Fruit fly (Drosophila melanogaster): Measurements from ENCODE around the gene CG7824.

CG7824 gene

DNA sequence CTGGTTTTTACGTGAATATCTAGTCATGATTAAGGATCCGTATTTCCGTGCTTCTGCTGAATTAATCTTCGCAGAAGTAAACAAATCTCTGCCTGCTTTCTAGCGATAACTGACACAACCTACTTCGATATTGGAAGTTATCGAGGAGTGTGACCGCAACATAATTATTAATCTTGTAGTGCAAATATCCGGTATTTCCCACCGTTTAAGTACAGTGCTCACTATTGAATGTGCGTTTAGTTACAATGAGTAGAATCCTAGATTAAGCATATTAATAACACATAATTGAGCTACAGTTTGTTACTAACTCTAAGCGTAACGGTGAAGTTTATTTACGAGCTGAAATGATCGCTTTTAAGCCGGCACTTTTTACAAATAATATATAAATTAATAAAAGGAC lies 1.0 kb upstream of the CG7824 start (continued):
- no peak for TF ChIP-seq klu (GFP tag; IDR thresholded peaks at IDR 0.05)
- no peak for TF ChIP-seq Atf3 (GFP tag; optimal IDR thresholded peaks at IDR 0.05)
- no peak for TF ChIP-seq Atf-2 (GFP tag; optimal IDR thresholded peaks at IDR 0.05)
- peak; percentile 37 for TF ChIP-seq az2 (GFP tag; optimal IDR thresholded peaks at IDR 0.05)
- peak; percentile 21; the same call in 1 of the 2 replicates for TF ChIP-seq CG11247 (GFP tag; IDR thresholded peaks at IDR 0.05)
- TF ChIP-seq CG7372 (GFP tag; IDR thresholded peaks at IDR 0.05), result peak; percentile 54; the same call in 1 of the 2 replicates
- TF ChIP-seq CG17802 (tag; optimal IDR thresholded peaks at IDR 0.05), result peak; percentile 11
- TF ChIP-seq CG9876 (GFP tag; optimal IDR thresholded peaks at IDR 0.05), result no peak
- no peak for TF ChIP-seq eve (GFP tag; optimal IDR thresholded peaks at IDR 0.05)
- TF ChIP-seq CG10147 (GFP tag; optimal IDR thresholded peaks at IDR 0.05), result peak; percentile 40
- no peak for TF ChIP-seq CG10462 (GFP tag; optimal IDR thresholded peaks at IDR 0.05)
- peak; percentile 72 for TF ChIP-seq pzg (GFP tag; optimal IDR thresholded peaks at IDR 0.05)
- no peak for TF ChIP-seq CG12236 (GFP tag; optimal IDR thresholded peaks at IDR 0.05)
- TF ChIP-seq Drgx (GFP tag; IDR thresholded peaks at IDR 0.05), result 0 out of 2 replicates have a peak, but pooled peaks have one; percentile 30
- TF ChIP-seq CG6765 (GFP tag; optimal IDR thresholded peaks at IDR 0.05), result no peak
- TF ChIP-seq lab (GFP tag; optimal IDR thresholded peaks at IDR 0.05), result no peak
- TF ChIP-seq Pdp1 (GFP tag; optimal IDR thresholded peaks at IDR 0.05), result peak in 1 of 2 experiments; percentile 54
- no peak for TF ChIP-seq CG6683 (GFP tag; optimal IDR thresholded peaks at IDR 0.05)
- TF ChIP-seq vfl (GFP tag; optimal IDR thresholded peaks at IDR 0.05), result peak; percentile 18
- TF ChIP-seq pb (GFP tag; optimal IDR thresholded peaks at IDR 0.05), result no peak
- TF ChIP-seq CG9932 (GFP tag; IDR thresholded peaks at IDR 0.05), result peak; percentile 59
- TF ChIP-seq sna (GFP tag; IDR thresholded peaks at IDR 0.05; ENCODE audit: partially characterized antibody), result 0 out of 2 replicates have a peak, but pooled peaks have one; percentile 49
- TF ChIP-seq CG18262 (tag; optimal IDR thresholded peaks at IDR 0.05), result peak; percentile 32
- TF ChIP-seq Abd-B (GFP tag; optimal IDR thresholded peaks at IDR 0.05), result no peak
- TF ChIP-seq dmrt99B (tag; optimal IDR thresholded peaks at IDR 0.05), result no peak
- TF ChIP-seq pfk (GFP tag; optimal IDR thresholded peaks at IDR 0.05), result no peak
- TF ChIP-seq BtbVII (GFP tag; optimal IDR thresholded peaks at IDR 0.05), result peak; percentile 45
- peak; percentile 67 for TF ChIP-seq lilli (GFP tag; optimal IDR thresholded peaks at IDR 0.05)
- peak; percentile 8 for TF ChIP-seq Six4 (GFP tag; optimal IDR thresholded peaks at IDR 0.05)
- TF ChIP-seq PHDP (tag; optimal IDR thresholded peaks at IDR 0.05), result peak; percentile 54
- TF ChIP-seq CG4707 (GFP tag; optimal IDR thresholded peaks at IDR 0.05), result peak; percentile 55
- no peak for TF ChIP-seq CG14667 (GFP tag; IDR thresholded peaks at IDR 0.05)
- peak; percentile 23 for TF ChIP-seq CG4617 (GFP tag; optimal IDR thresholded peaks at IDR 0.05; ENCODE audit: borderline replicate concordance)
- peak; percentile 3 for TF ChIP-seq CG9727 (GFP tag; optimal IDR thresholded peaks at IDR 0.05)
- TF ChIP-seq ab (GFP tag; optimal IDR thresholded peaks at IDR 0.05), result no peak
- peak; percentile 28 for TF ChIP-seq CG1233 (GFP tag; optimal IDR thresholded peaks at IDR 0.05)
- TF ChIP-seq CG11723 (GFP tag; optimal IDR thresholded peaks at IDR 0.05), result no peak
- no peak for TF ChIP-seq Nf-YB (GFP tag; optimal IDR thresholded peaks at IDR 0.05)
- TF ChIP-seq CG17912 (GFP tag; optimal IDR thresholded peaks at IDR 0.05), result peak; percentile 55
- no peak for TF ChIP-seq sima (GFP tag; optimal IDR thresholded peaks at IDR 0.05)
- TF ChIP-seq CG1603 (tag; optimal IDR thresholded peaks at IDR 0.05), result peak; percentile 74
- peak; percentile 61 for TF ChIP-seq NfI (GFP tag; optimal IDR thresholded peaks at IDR 0.05)
- TF ChIP-seq Spps (tag; optimal IDR thresholded peaks at IDR 0.05), result peak; percentile 5
- TF ChIP-seq CG8478 (optimal IDR thresholded peaks at IDR 0.05), result no peak
- TF ChIP-seq CG13424 (tag; optimal IDR thresholded peaks at IDR 0.05), result peak; percentile 50
- TF ChIP-seq ci (GFP tag; IDR thresholded peaks at IDR 0.05), result peak; percentile 57; the same call in 1 of the 3 replicates
- TF ChIP-seq CG3838 (GFP tag; optimal IDR thresholded peaks at IDR 0.05), result no peak
- TF ChIP-seq sqz (GFP tag; optimal IDR thresholded peaks at IDR 0.05), result no peak
- TF ChIP-seq Stat92E (GFP tag; optimal IDR thresholded peaks at IDR 0.05), result peak in 1 of 3 experiments; percentile 27
- TF ChIP-seq CG15479 (GFP tag; optimal IDR thresholded peaks at IDR 0.05), result no peak
- TF ChIP-seq CTCF (GFP tag; optimal IDR thresholded peaks at IDR 0.05), result peak; percentile 31
